Worm (Caenorhabditis elegans): ENCODE measurements around the gene pph-1.

pph-1 gene

ce11 chrV:10719833-10720170 is 17.5 kb downstream of the pph-1 start (continued):
- no peak for TF ChIP-seq fkh-10 (GFP tag; optimal IDR thresholded peaks at IDR 0.05)
- TF ChIP-seq F16B12.6 (tag; optimal IDR thresholded peaks at IDR 0.05) = no peak
- TF ChIP-seq efl-3 (GFP tag; optimal IDR thresholded peaks at IDR 0.05) = no peak
- peak; percentile 42 for TF ChIP-seq fkh-8 (tag; optimal IDR thresholded peaks at IDR 0.05)
- TF ChIP-seq rnt-1 (tag; optimal IDR thresholded peaks at IDR 0.05) = peak; percentile 72
- peak; percentile 92 for TF ChIP-seq lin-14 (GFP tag; optimal IDR thresholded peaks at IDR 0.05)
- no peak for TF ChIP-seq sptf-1 (tag; optimal IDR thresholded peaks at IDR 0.05)
- TF ChIP-seq ceh-82 (tag; optimal IDR thresholded peaks at IDR 0.05) = no peak
- TF ChIP-seq pqm-1 (tag; optimal IDR thresholded peaks at IDR 0.05) = no peak
- TF ChIP-seq ceh-63 (GFP tag; optimal IDR thresholded peaks at IDR 0.05) = no peak
- TF ChIP-seq unc-98 (GFP tag; IDR thresholded peaks at IDR 0.05) = no peak
- TF ChIP-seq pax-3 (tag; optimal IDR thresholded peaks at IDR 0.05) = peak; percentile 76
- TF ChIP-seq hlh-17 (GFP tag; optimal IDR thresholded peaks at IDR 0.05; ENCODE audit: borderline replicate concordance) = no peak
- TF ChIP-seq nhr-28 (tag; optimal IDR thresholded peaks at IDR 0.05) = no peak
- TF ChIP-seq ceh-8 (GFP tag; optimal IDR thresholded peaks at IDR 0.05) = no peak
- TF ChIP-seq swsn-7 (tag; optimal IDR thresholded peaks at IDR 0.05) = peak; percentile 50
- TF ChIP-seq ceh-90 (tag; optimal IDR thresholded peaks at IDR 0.05) = no peak
- TF ChIP-seq ceh-88 (GFP tag; IDR thresholded peaks at IDR 0.05) = no peak
- TF ChIP-seq nhr-85 (tag) = peak; percentile 99
- TF ChIP-seq dsc-1 (tag; optimal IDR thresholded peaks at IDR 0.05) = peak; percentile 36
- TF ChIP-seq egl-13 (tag; optimal IDR thresholded peaks at IDR 0.05) = no peak
- TF ChIP-seq dpl-1 (GFP tag; optimal IDR thresholded peaks at IDR 0.05) = peak; percentile 29 to 63 (median 30)
- TF ChIP-seq snu-23 (GFP tag; optimal IDR thresholded peaks at IDR 0.05) = peak; percentile 85
- peak; percentile 36 for TF ChIP-seq skn-1 (tag; optimal IDR thresholded peaks at IDR 0.05)
- no peak for TF ChIP-seq pag-3 (tag; optimal IDR thresholded peaks at IDR 0.05; ENCODE audit: borderline replicate concordance, insufficient read depth)
- TF ChIP-seq lir-3 (tag; optimal IDR thresholded peaks at IDR 0.05; ENCODE audit: poor library complexity) = peak; percentile 82
- TF ChIP-seq vab-15 (tag; optimal IDR thresholded peaks at IDR 0.05) = peak; percentile 71
- no peak for TF ChIP-seq ets-5 (GFP tag; IDR thresholded peaks at IDR 0.05)
- TF ChIP-seq hpl-2 (GFP tag; optimal IDR thresholded peaks at IDR 0.05) = peak; percentile 59
- no peak for TF ChIP-seq nhr-84 (tag; optimal IDR thresholded peaks at IDR 0.05)
- TF ChIP-seq nhr-20 (tag; optimal IDR thresholded peaks at IDR 0.05) = peak; percentile 96
- peak; percentile 59 for TF ChIP-seq mep-1 (tag; optimal IDR thresholded peaks at IDR 0.05)
- peak; percentile 92 for TF ChIP-seq nhr-71 (tag; optimal IDR thresholded peaks at IDR 0.05)
- no peak for TF ChIP-seq tlp-1 (tag; optimal IDR thresholded peaks at IDR 0.05)
- peak; percentile 67 for TF ChIP-seq nhr-47 (tag; optimal IDR thresholded peaks at IDR 0.05)
- TF ChIP-seq aly-2 (tag; optimal IDR thresholded peaks at IDR 0.05) = no peak
- no peak for TF ChIP-seq lin-15B (tag; optimal IDR thresholded peaks at IDR 0.05)
- peak; percentile 85 for TF ChIP-seq C16A3.4 (tag; optimal IDR thresholded peaks at IDR 0.05)
- peak; percentile 51 for TF ChIP-seq xbp-1 (tag; optimal IDR thresholded peaks at IDR 0.05)
- no peak for TF ChIP-seq hlh-4 (tag; optimal IDR thresholded peaks at IDR 0.05)
- peak; percentile 76 for TF ChIP-seq nhr-90 (tag; optimal IDR thresholded peaks at IDR 0.05; ENCODE audit: poor library complexity)
- TF ChIP-seq lin-35 (GFP tag; optimal IDR thresholded peaks at IDR 0.05) = peak; percentile 49 to 89
- TF ChIP-seq blmp-1 (tag; optimal IDR thresholded peaks at IDR 0.05) = peak; percentile 95
- peak; percentile 60 for TF ChIP-seq lin-13 (GFP tag; optimal IDR thresholded peaks at IDR 0.05)
- peak; percentile 50 to 90 for TF ChIP-seq lsy-2 (tag; optimal IDR thresholded peaks at IDR 0.05)
- peak; percentile 25 for TF ChIP-seq jun-1 (tag; optimal IDR thresholded peaks at IDR 0.05)
- no peak for TF ChIP-seq nhr-77 (tag; optimal IDR thresholded peaks at IDR 0.05)
- TF ChIP-seq sup-37 (GFP tag; optimal IDR thresholded peaks at IDR 0.05) = no peak
- peak; percentile 35 to 44 for TF ChIP-seq efl-1 (optimal IDR thresholded peaks at IDR 0.05)
- TF ChIP-seq efl-1 (GFP tag; optimal IDR thresholded peaks at IDR 0.05 in 1 of 2) = peak; percentile 37 to 94
- TF ChIP-seq ces-1 (GFP tag; optimal IDR thresholded peaks at IDR 0.05) = no peak
- no peak for TF ChIP-seq nhr-76 (tag; optimal IDR thresholded peaks at IDR 0.05)
- TF ChIP-seq mab-9 (GFP tag; IDR thresholded peaks at IDR 0.05) = no peak
- peak; percentile 46 for TF ChIP-seq ztf-4 (tag; optimal IDR thresholded peaks at IDR 0.05)

Measured in whole organism, L1 larva.